Worm (Caenorhabditis elegans) whole organism, late embryonic: ENCODE results near the gene eif-2Bepsilon.

ENCODE experiments used
- ceh-19 ChIP-seq: fragments of 200-800 bp; sonication (Bioruptor generic); optimal IDR thresholded peaks from 2 replicates; lab custom pipeline; 2018; ENCODE audit warnings: mild to moderate bottlenecking, missing genetic modification characterization, missing compliant biosample characterization
- ceh-34 ChIP-seq: sonication (generic microtip); optimal IDR thresholded peaks from 2 replicates; lab custom pipeline; 2016; ENCODE audit warnings: mild to moderate bottlenecking, missing genetic modification characterization, missing compliant biosample characterization
- nfya-1 ChIP-seq: sonication (generic microtip); optimal IDR thresholded peaks from 2 replicates; lab custom pipeline; 2017; ENCODE audit warnings: missing genetic modification characterization, mild to moderate bottlenecking, missing compliant biosample characterization, antibody characterized with exemption, moderate library complexity
- rnt-1 ChIP-seq: sonication (generic microtip); optimal IDR thresholded peaks from 2 replicates; lab custom pipeline; 2016; ENCODE audit warnings: missing genetic modification characterization, missing compliant biosample characterization

- TF ChIP-seq ceh-19 (GFP tag; lab: Kevin White, UChicago), result no peak
- TF ChIP-seq nfya-1 (tag; lab: Kevin White, UChicago), result no peak
- no peak for TF ChIP-seq rnt-1 (tag; lab: Kevin White, UChicago)
- no peak for TF ChIP-seq ceh-34 (tag; lab: Kevin White, UChicago)
These were observed 48.6 kb downstream of the eif-2Bepsilon start, which contains the start of gene srg-15 for ce11 chrII:8710317-8710716.
